Fruit fly (Drosophila melanogaster): Measurements from ENCODE around the gene CG15537.
A peak's percentile ranks its signal among the peaks of the same experiment; 100 is the strongest.

Gene CG15537

DNA sequence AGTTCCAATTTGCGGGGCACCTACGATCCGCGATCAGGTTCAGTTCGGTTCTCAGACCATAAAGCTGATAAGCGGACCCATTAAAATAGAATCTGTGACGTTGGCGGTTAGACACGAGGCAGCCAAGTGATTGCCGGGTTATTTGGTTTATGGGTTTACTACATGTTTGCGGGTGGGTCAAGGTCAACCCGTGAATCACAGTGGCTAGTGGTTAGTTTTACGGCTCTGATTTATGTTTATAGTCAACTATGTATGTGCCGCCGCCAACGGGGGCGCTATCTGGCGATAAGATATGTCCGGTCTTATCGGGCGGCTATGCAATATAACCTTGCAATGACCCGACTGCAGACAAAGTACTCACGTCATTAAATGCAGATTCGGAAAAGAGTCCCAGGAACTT lies 6.0 kb upstream of the CG15537 start:
- TF ChIP-seq CG1620 (GFP tag; optimal IDR thresholded peaks at IDR 0.05) (no peak), kay (GFP tag; ENCODE audit: borderline replicate concordance) (peak; percentile 40)

DNA sequence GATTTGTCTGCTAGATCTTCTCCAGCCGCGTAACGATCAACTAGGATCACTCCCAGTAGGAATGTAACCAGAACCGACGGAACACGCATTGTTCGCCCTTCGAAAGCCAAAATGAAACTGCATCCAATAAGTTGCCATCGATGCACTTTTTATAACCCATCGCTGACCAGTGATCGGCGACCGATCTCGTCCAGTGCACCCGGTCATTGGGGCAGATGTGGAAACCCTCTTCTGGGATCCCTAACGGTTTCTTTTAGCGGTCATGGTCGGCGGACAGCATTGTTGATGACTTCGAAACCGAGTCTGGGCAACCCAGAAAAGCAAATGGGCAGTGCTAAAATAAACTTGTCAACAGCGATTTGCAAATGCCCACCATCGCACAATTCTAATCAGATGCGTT lies 1.5 kb upstream of the CG15537 start, which contains the start of gene Osi23:
Gene Osi23 (minus strand): TSS at position 101 of the 400 bp plus-strand sequence.
- TF ChIP-seq CG11617 (GFP tag; optimal IDR thresholded peaks at IDR 0.05) = no peak
- TF ChIP-seq CG1620 (GFP tag; optimal IDR thresholded peaks at IDR 0.05) = no peak
- no peak for TF ChIP-seq toe (GFP tag; optimal IDR thresholded peaks at IDR 0.05)
- TF ChIP-seq pad (GFP tag; optimal IDR thresholded peaks at IDR 0.05) = no peak

DNA sequence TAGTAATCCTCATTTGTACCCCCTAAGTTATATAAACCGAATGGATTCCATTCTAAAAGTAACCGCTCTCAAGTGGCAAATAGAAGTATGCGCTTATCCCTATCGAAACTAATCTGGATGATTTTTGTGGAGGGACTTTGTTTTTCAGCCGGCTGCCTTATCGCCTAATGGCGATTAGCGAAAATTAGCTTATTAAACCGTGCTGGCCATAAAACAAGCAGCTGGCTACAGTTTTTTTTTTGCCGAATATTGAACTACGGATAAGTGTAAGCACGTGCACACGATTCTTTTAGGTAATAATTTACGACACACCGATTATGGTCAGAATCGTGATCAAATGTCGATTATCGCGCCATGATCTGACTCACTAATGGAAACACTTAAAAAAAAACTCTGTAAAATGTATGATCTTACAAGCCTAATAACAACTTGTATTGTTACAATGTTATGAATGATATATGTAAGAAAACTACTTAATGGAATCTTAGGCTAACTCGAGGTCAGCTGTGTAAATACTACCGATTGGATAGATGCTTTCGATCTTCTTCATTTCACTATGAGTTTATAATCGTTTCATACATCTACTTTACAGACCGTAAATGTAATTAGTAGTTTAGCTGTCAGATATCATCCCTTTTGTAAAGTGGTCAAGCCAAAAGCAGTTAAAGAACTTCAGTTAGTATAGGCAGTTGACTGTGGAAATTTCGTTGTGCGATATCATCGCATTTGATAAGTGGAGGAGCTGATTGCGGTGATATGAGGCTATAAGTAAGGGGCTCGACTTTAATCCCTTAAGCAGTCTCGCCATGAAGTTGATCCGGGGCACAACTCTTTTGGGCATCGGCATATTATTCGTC lies 11.9 kb downstream of the CG15537 start, which contains the start of gene CG15534:
Gene CG15534 (plus strand): TSS at position 807 of the 857 bp plus-strand sequence.
- TF ChIP-seq Mnt (GFP tag; optimal IDR thresholded peaks at IDR 0.05) (no peak), CG11617 (GFP tag; optimal IDR thresholded peaks at IDR 0.05) (no peak)

DNA sequence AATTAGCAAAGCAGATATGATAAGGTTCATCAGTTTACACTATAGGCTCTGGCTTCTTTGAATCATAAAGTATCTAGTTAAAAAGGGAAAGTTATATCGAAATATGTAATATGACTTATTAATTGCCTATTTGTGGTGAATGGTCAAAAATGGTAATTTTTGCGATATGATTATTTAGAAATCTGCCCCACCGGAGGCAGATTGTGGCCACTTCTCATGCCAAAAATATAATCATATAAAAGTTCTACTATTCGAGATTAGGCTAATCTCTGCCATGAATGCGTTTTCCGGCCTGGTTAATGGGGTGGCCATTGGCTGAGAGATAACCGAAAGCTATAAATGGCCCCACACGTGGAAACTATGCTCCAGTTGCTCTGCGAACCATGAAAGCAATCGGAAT lies 14.9 kb downstream of the CG15537 start, which contains the start of gene CG15533:
Gene CG15533 (plus strand): TSS at position 362 of the 400 bp plus-strand sequence.
- no peak for TF ChIP-seq pad (GFP tag; optimal IDR thresholded peaks at IDR 0.05)
- no peak for TF ChIP-seq CG1620 (GFP tag; optimal IDR thresholded peaks at IDR 0.05)
- no peak for TF ChIP-seq tj (GFP tag; optimal IDR thresholded peaks at IDR 0.05)
- TF ChIP-seq CG7101 (tag; optimal IDR thresholded peaks at IDR 0.05) = no peak
- no peak for TF ChIP-seq toe (GFP tag; optimal IDR thresholded peaks at IDR 0.05)
- no peak for TF ChIP-seq Mnt (GFP tag; optimal IDR thresholded peaks at IDR 0.05)
- no peak for TF ChIP-seq ovo (GFP tag; optimal IDR thresholded peaks at IDR 0.05)
- no peak for TF ChIP-seq CG7045 (GFP tag; optimal IDR thresholded peaks at IDR 0.05)
- TF ChIP-seq CG11617 (GFP tag; optimal IDR thresholded peaks at IDR 0.05) = no peak
- no peak for TF ChIP-seq CG5204 (GFP tag; optimal IDR thresholded peaks at IDR 0.05)
- TF ChIP-seq CG12768 (GFP tag; optimal IDR thresholded peaks at IDR 0.05) = no peak
- TF ChIP-seq bab1 (GFP tag; optimal IDR thresholded peaks at IDR 0.05) = no peak
- TF ChIP-seq Hr96 (GFP tag; optimal IDR thresholded peaks at IDR 0.05) = no peak
- TF ChIP-seq kay (GFP tag; ENCODE audit: borderline replicate concordance) = no peak
- no peak for TF ChIP-seq cic (GFP tag; optimal IDR thresholded peaks at IDR 0.05)
- TF ChIP-seq CG14711 (tag; optimal IDR thresholded peaks at IDR 0.05) = no peak
- no peak for TF ChIP-seq CG33017 (tag; optimal IDR thresholded peaks at IDR 0.05)
- TF ChIP-seq Clk (GFP tag; optimal IDR thresholded peaks at IDR 0.05) = no peak
- no peak for TF ChIP-seq Crg-1 (GFP tag; optimal IDR thresholded peaks at IDR 0.05)

DNA sequence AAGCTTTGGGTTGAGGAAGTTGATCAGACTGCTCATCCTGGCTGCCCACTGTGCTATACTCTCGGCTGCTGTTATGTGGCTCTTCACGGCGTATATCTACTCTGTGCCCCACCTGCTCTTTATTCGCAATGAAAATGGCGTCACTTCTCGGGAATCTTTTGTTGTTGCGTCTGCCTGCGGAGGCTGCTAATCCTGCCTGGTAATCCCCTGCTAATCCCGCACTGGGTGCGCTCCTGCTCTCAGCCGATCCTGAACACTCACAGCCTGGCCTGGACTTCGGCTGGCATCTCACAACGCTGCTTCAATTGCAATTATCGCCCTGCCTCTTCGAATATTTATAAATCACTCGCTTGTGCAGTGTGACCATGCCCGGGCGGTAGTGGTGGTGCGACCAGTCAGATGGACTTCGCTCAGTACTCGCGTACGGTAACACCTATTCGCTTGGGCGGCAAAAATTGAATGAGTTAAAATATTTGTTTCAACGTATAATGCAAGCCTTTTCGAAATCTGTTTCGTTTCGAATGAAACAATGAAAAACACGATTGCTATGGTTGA lies 15.5 kb downstream of the CG15537 start, which contains the start of gene CG2218:
Gene CG2218 (minus strand): TSS at position 472 of the 555 bp plus-strand sequence.
- TF ChIP-seq pad (GFP tag; optimal IDR thresholded peaks at IDR 0.05) = no peak
- TF ChIP-seq CG1620 (GFP tag; optimal IDR thresholded peaks at IDR 0.05) = peak; percentile 1
- peak; percentile 47 for TF ChIP-seq Hr96 (GFP tag; optimal IDR thresholded peaks at IDR 0.05)
- TF ChIP-seq Clk (GFP tag; optimal IDR thresholded peaks at IDR 0.05) = no peak
- no peak for TF ChIP-seq CG14711 (tag; optimal IDR thresholded peaks at IDR 0.05)
- TF ChIP-seq bab1 (GFP tag; optimal IDR thresholded peaks at IDR 0.05) = peak; percentile 67
- TF ChIP-seq CG33017 (tag; optimal IDR thresholded peaks at IDR 0.05) = peak; percentile 13
- peak; percentile 36 for TF ChIP-seq CG11617 (GFP tag; optimal IDR thresholded peaks at IDR 0.05)
- TF ChIP-seq ovo (GFP tag; optimal IDR thresholded peaks at IDR 0.05) = no peak
- peak; percentile 46 for TF ChIP-seq cic (GFP tag; optimal IDR thresholded peaks at IDR 0.05)
- no peak for TF ChIP-seq Crg-1 (GFP tag; optimal IDR thresholded peaks at IDR 0.05)
- TF ChIP-seq CG7101 (tag; optimal IDR thresholded peaks at IDR 0.05) = no peak
- no peak for TF ChIP-seq kay (GFP tag; ENCODE audit: borderline replicate concordance)
- TF ChIP-seq CG7045 (GFP tag; optimal IDR thresholded peaks at IDR 0.05) = peak; percentile 23
- peak; percentile 15 for TF ChIP-seq tj (GFP tag; optimal IDR thresholded peaks at IDR 0.05)
- TF ChIP-seq CG12768 (GFP tag; optimal IDR thresholded peaks at IDR 0.05) = peak; percentile 83
- TF ChIP-seq Mnt (GFP tag; optimal IDR thresholded peaks at IDR 0.05) = peak; percentile 39
- peak; percentile 55 for TF ChIP-seq CG5204 (GFP tag; optimal IDR thresholded peaks at IDR 0.05)
- peak; percentile 80 for TF ChIP-seq toe (GFP tag; optimal IDR thresholded peaks at IDR 0.05)
- no peak for TF ChIP-seq cnc (optimal IDR thresholded peaks at IDR 0.05)

DNA sequence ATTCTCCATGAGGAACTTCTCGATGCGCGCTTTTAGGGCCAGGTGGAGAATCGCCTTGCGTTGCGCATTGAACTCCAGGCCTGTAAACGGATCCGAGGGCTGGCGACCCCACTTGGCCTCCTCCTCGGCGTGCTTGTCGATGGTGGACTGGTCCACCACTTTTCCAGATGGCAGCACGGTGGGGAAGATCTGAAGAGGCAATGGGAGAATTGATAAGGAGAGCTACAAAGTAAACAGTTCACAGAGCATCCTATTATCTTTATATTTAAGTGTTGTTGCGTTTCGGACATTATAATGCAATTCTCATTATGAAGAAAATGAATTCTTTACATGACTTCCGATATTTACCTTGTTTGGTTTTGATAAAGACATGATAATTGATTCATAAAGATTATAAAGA lies 16.8 kb downstream of the CG15537 start:
- TF ChIP-seq CG7101 (tag; optimal IDR thresholded peaks at IDR 0.05) (no peak), pad (GFP tag; optimal IDR thresholded peaks at IDR 0.05) (no peak), tj (GFP tag; optimal IDR thresholded peaks at IDR 0.05) (no peak), CG7045 (GFP tag; optimal IDR thresholded peaks at IDR 0.05) (no peak), CG1620 (GFP tag; optimal IDR thresholded peaks at IDR 0.05) (no peak), cic (GFP tag; optimal IDR thresholded peaks at IDR 0.05) (no peak), CG33017 (tag; optimal IDR thresholded peaks at IDR 0.05) (no peak), CG5204 (GFP tag; optimal IDR thresholded peaks at IDR 0.05) (no peak), Clk (GFP tag; optimal IDR thresholded peaks at IDR 0.05) (no peak), toe (GFP tag; optimal IDR thresholded peaks at IDR 0.05) (no peak), kay (GFP tag; ENCODE audit: borderline replicate concordance) (no peak), Mnt (GFP tag; optimal IDR thresholded peaks at IDR 0.05) (no peak), CG11617 (GFP tag; optimal IDR thresholded peaks at IDR 0.05) (no peak), bab1 (GFP tag; optimal IDR thresholded peaks at IDR 0.05) (no peak), CG12768 (GFP tag; optimal IDR thresholded peaks at IDR 0.05) (no peak)

Measured in whole organism, adult.